Fruit fly (Drosophila melanogaster) whole organism, embryonic: ENCODE data around the gene Ada1-2.

Source experiments
- B-H1 ChIP-seq: fragments of 200-800 bp; sonication (Bioruptor generic); IDR thresholded peaks from 3 replicates; pipeline ENCODE4 v1.3.6; 2022; ENCODE audit warnings: missing biosample characterization, missing genetic modification characterization
- B-H2 ChIP-seq: fragments of 200-800 bp; sonication (Bioruptor generic); optimal IDR thresholded peaks from 2 replicates; lab custom pipeline; 2018; ENCODE audit warnings: missing biosample characterization, mild to moderate bottlenecking, missing genetic modification characterization
- BEAF-32 ChIP-seq: fragments of 200-800 bp; sonication (Bioruptor generic); optimal IDR thresholded peaks from 3 replicates; lab custom pipeline; 2017; ENCODE audit warnings: missing biosample characterization, missing genetic modification characterization, mild to moderate bottlenecking, moderate library complexity, missing genetic modification reagents
- CG10565 ChIP-seq: fragments of 200-800 bp; sonication (Bioruptor generic); optimal IDR thresholded peaks from 3 replicates; lab custom pipeline; 2016; ENCODE audit warnings: missing biosample characterization, mild to moderate bottlenecking, missing genetic modification characterization
- CG11723 ChIP-seq: fragments of 200-800 bp; sonication (Bioruptor generic); optimal IDR thresholded peaks from 2 replicates; lab custom pipeline; 2017; ENCODE audit warnings: missing biosample characterization, mild to moderate bottlenecking, missing genetic modification characterization
- CG1233 ChIP-seq: fragments of 200-800 bp; sonication (Bioruptor generic); optimal IDR thresholded peaks from 4 replicates; lab custom pipeline; 2018; ENCODE audit warnings: missing biosample characterization, mild to moderate bottlenecking, missing genetic modification characterization
- CG12391 ChIP-seq: fragments of 200-800 bp; sonication (Bioruptor generic); optimal IDR thresholded peaks from 3 replicates; lab custom pipeline; 2018; ENCODE audit warnings: missing biosample characterization, mild to moderate bottlenecking, missing genetic modification characterization, moderate library complexity
- CG13123 ChIP-seq: fragments of 200-800 bp; sonication (Bioruptor generic); optimal IDR thresholded peaks from 2 replicates; lab custom pipeline; 2016; ENCODE audit warnings: missing biosample characterization, missing genetic modification characterization
- CG15601 ChIP-seq: fragments of 200-800 bp; sonication (Bioruptor generic); optimal IDR thresholded peaks from 3 replicates; lab custom pipeline; 2019; ENCODE audit warnings: missing biosample characterization, mild to moderate bottlenecking, missing genetic modification characterization, moderate library complexity
- CG15696 ChIP-seq: fragments of 200-800 bp; sonication (Bioruptor generic); optimal IDR thresholded peaks from 2 replicates; lab custom pipeline; 2019; ENCODE audit warnings: missing biosample characterization, mild to moderate bottlenecking, missing genetic modification characterization, moderate library complexity
- CG1602 ChIP-seq: fragments of 200-800 bp; sonication (Bioruptor generic); optimal IDR thresholded peaks from 3 replicates; lab custom pipeline; 2016; ENCODE audit warnings: missing biosample characterization, missing genetic modification characterization
- CG1647 ChIP-seq: fragments of 200-800 bp; sonication (Bioruptor generic); optimal IDR thresholded peaks from 3 replicates; lab custom pipeline; 2016; ENCODE audit warnings: missing biosample characterization, missing genetic modification characterization
- CG17359 ChIP-seq: fragments of 200-800 bp; sonication (Bioruptor generic); optimal IDR thresholded peaks from 3 replicates; lab custom pipeline; 2018; ENCODE audit warnings: missing biosample characterization, mild to moderate bottlenecking, missing genetic modification characterization, moderate library complexity
- CG17361 ChIP-seq: fragments of 200-800 bp; sonication (Bioruptor generic); IDR thresholded peaks from 3 replicates; pipeline ENCODE4 v1.3.6; 2022; ENCODE audit warnings: missing biosample characterization, missing genetic modification characterization
- CG17802 ChIP-seq: fragments of 200-800 bp; sonication (Bioruptor generic); optimal IDR thresholded peaks from 2 replicates; lab custom pipeline; 2018; ENCODE audit warnings: missing biosample characterization, mild to moderate bottlenecking, missing genetic modification characterization, moderate library complexity
- CG18599 ChIP-seq: fragments of 200-800 bp; sonication (Bioruptor generic); optimal IDR thresholded peaks from 3 replicates; lab custom pipeline; 2017; ENCODE audit warnings: missing biosample characterization, missing genetic modification characterization, mild to moderate bottlenecking, moderate library complexity, missing genetic modification reagents
- CG2120 ChIP-seq: fragments of 200-800 bp; sonication (Bioruptor generic); optimal IDR thresholded peaks from 3 replicates; lab custom pipeline; 2016; ENCODE audit warnings: missing biosample characterization, missing genetic modification characterization
- CG2875 ChIP-seq: fragments of 200-800 bp; sonication (Bioruptor generic); optimal IDR thresholded peaks from 2 replicates; lab custom pipeline; 2017; ENCODE audit warnings: missing biosample characterization, mild to moderate bottlenecking, missing genetic modification characterization, missing genetic modification reagents
- CG31365 ChIP-seq: fragments of 200-800 bp; sonication (Bioruptor generic); optimal IDR thresholded peaks from 2 replicates; lab custom pipeline; 2018; ENCODE audit warnings: missing biosample characterization, mild to moderate bottlenecking, missing genetic modification characterization
- CG32767 ChIP-seq: fragments of 200-800 bp; sonication (Bioruptor generic); IDR thresholded peaks from 2 replicates; pipeline ENCODE4 v1.3.6; 2022; ENCODE audit warnings: missing biosample characterization, missing genetic modification characterization
- CG3847 ChIP-seq: fragments of 200-800 bp; sonication (Bioruptor generic); IDR thresholded peaks from 2 replicates; pipeline ENCODE4 v1.3.6; 2022; ENCODE audit warnings: missing biosample characterization, missing genetic modification characterization
- CG4282 ChIP-seq: fragments of 200-800 bp; sonication (Bioruptor generic); optimal IDR thresholded peaks from 2 replicates; lab custom pipeline; 2016; ENCODE audit warnings: missing biosample characterization, missing genetic modification characterization
- CG4328 ChIP-seq: fragments of 200-800 bp; sonication (Bioruptor generic); optimal IDR thresholded peaks from 3 replicates; lab custom pipeline; 2017; ENCODE audit warnings: missing biosample characterization, missing genetic modification reagents, missing genetic modification characterization
- CG4617 ChIP-seq: fragments of 200-800 bp; sonication (Bioruptor generic); optimal IDR thresholded peaks from 3 replicates; lab custom pipeline; 2016; ENCODE audit warnings: missing biosample characterization, missing genetic modification characterization, borderline replicate concordance
- CG6765 ChIP-seq: fragments of 200-800 bp; sonication (Bioruptor generic); optimal IDR thresholded peaks from 3 replicates; lab custom pipeline; 2017; ENCODE audit warnings: missing biosample characterization, mild to moderate bottlenecking, missing genetic modification characterization
- CG7928 ChIP-seq: fragments of 200-800 bp; sonication (Bioruptor generic); optimal IDR thresholded peaks from 2 replicates; lab custom pipeline; 2017; ENCODE audit warnings: missing biosample characterization, mild to moderate bottlenecking, missing genetic modification characterization
- CG8089 ChIP-seq: fragments of 200-800 bp; sonication (Bioruptor generic); optimal IDR thresholded peaks from 3 replicates; lab custom pipeline; 2016; ENCODE audit warnings: missing biosample characterization, missing genetic modification characterization
- CTCF ChIP-seq: fragments of 200-800 bp; sonication (Bioruptor generic); optimal IDR thresholded peaks from 2 replicates; lab custom pipeline; 2017; ENCODE audit warnings: missing biosample characterization, mild to moderate bottlenecking, missing genetic modification characterization, moderate library complexity
- Camta ChIP-seq: fragments of 200-800 bp; sonication (Bioruptor generic); optimal IDR thresholded peaks from 2 replicates; lab custom pipeline; 2016; ENCODE audit warnings: missing biosample characterization, missing genetic modification characterization
- Dref ChIP-seq: fragments of 200-800 bp; sonication (Bioruptor generic); IDR thresholded peaks from 2 replicates; pipeline ENCODE4 v1.3.6; 2022; ENCODE audit warnings: missing biosample characterization, missing genetic modification characterization
- Ets65A ChIP-seq: fragments of 200-800 bp; sonication (Bioruptor generic); peaks from one replicate; lab custom pipeline; 2016; ENCODE audit warnings: missing biosample characterization, missing genetic modification characterization
- Hr39 ChIP-seq: fragments of >200 bp; optimal IDR thresholded peaks from 2 replicates; lab custom pipeline; 2017
- Lhr ChIP-seq: fragments of 200-800 bp; sonication (Bioruptor generic); optimal IDR thresholded peaks from 3 replicates; lab custom pipeline; 2017; ENCODE audit warnings: mild to moderate bottlenecking, missing biosample characterization, missing genetic modification reagents, missing genetic modification characterization
- Lim3 ChIP-seq: fragments of 200-800 bp; sonication (Bioruptor generic); IDR thresholded peaks from 2 replicates; pipeline ENCODE4 v1.3.6; 2022; ENCODE audit warnings: missing biosample characterization, missing genetic modification characterization
- NFAT ChIP-seq: fragments of 200-800 bp; sonication (Bioruptor generic); IDR thresholded peaks from 2 replicates; pipeline ENCODE4 v1.3.6; 2022; ENCODE audit warnings: missing biosample characterization, missing genetic modification characterization
- NK7.1 ChIP-seq: fragments of 200-800 bp; sonication (Bioruptor generic); optimal IDR thresholded peaks from 3 replicates; lab custom pipeline; 2016; ENCODE audit warnings: missing biosample characterization, missing genetic modification characterization
- Pdp1 ChIP-seq, 2 experiments: fragments of 200-800 bp; sonication (Bioruptor generic); optimal IDR thresholded peaks; 3 replicates each; lab custom pipeline; 2016; ENCODE audit warnings: missing biosample characterization in 2 of 2, missing genetic modification characterization in 2 of 2, mild to moderate bottlenecking in 1 of 2, moderate library complexity in 1 of 2
- Rfx ChIP-seq: fragments of 200-800 bp; sonication (Bioruptor generic); IDR thresholded peaks from 2 replicates; pipeline ENCODE4 v1.3.6; 2022; ENCODE audit warnings: missing biosample characterization, missing genetic modification characterization
- az2 ChIP-seq: fragments of 200-800 bp; sonication (Bioruptor generic); optimal IDR thresholded peaks from 3 replicates; lab custom pipeline; 2016; ENCODE audit warnings: missing biosample characterization, missing genetic modification characterization
- chm ChIP-seq: fragments of 200-800 bp; sonication (Bioruptor generic); IDR thresholded peaks from 2 replicates; pipeline ENCODE4 v1.3.6; 2022; ENCODE audit warnings: missing biosample characterization, missing genetic modification characterization
- ci ChIP-seq: fragments of 200-800 bp; sonication (Bioruptor generic); IDR thresholded peaks from 3 replicates; pipeline ENCODE4 v1.3.6; 2022; ENCODE audit warnings: missing biosample characterization, missing genetic modification characterization
- crc ChIP-seq: fragments of 200-800 bp; sonication (Bioruptor generic); optimal IDR thresholded peaks from 2 replicates; lab custom pipeline; 2016; ENCODE audit warnings: missing biosample characterization, missing genetic modification characterization
- dimm ChIP-seq: fragments of 200-800 bp; sonication (Bioruptor generic); IDR thresholded peaks from 2 replicates; pipeline ENCODE4 v1.3.6; 2022; ENCODE audit warnings: missing biosample characterization, missing genetic modification characterization
- dm ChIP-seq: fragments of 200-800 bp; sonication (Bioruptor generic); optimal IDR thresholded peaks from 3 replicates; lab custom pipeline; 2016; ENCODE audit warnings: missing biosample characterization, missing genetic modification characterization
- fd64A ChIP-seq: fragments of 200-800 bp; sonication (Bioruptor generic); optimal IDR thresholded peaks from 3 replicates; lab custom pipeline; 2018; ENCODE audit warnings: missing biosample characterization, mild to moderate bottlenecking, missing genetic modification characterization
- jing ChIP-seq: fragments of 200-800 bp; sonication (Bioruptor generic); optimal IDR thresholded peaks from 2 replicates; lab custom pipeline; 2018; ENCODE audit warnings: missing biosample characterization, mild to moderate bottlenecking, missing genetic modification characterization
- jumu ChIP-seq: fragments of 200-800 bp; sonication (Bioruptor generic); optimal IDR thresholded peaks from 3 replicates; lab custom pipeline; 2016; ENCODE audit warnings: missing biosample characterization, missing genetic modification characterization
- kay ChIP-seq: fragments of 200-800 bp; sonication (Bioruptor generic); optimal IDR thresholded peaks from 2 replicates; lab custom pipeline; 2016; ENCODE audit warnings: missing biosample characterization, missing genetic modification characterization
- tup ChIP-seq: fragments of 200-800 bp; sonication (Bioruptor generic); optimal IDR thresholded peaks from 2 replicates; lab custom pipeline; 2016; ENCODE audit warnings: missing biosample characterization, mild to moderate bottlenecking, missing genetic modification characterization, moderate library complexity
- vnd ChIP-seq: fragments of 200-800 bp; sonication (Bioruptor generic); IDR thresholded peaks from 3 replicates; pipeline ENCODE4 v1.3.6; 2022; ENCODE audit warnings: missing biosample characterization, missing genetic modification characterization; ENCODE audit not compliant: partially characterized antibody
- zf30C ChIP-seq: fragments of 200-800 bp; sonication (Bioruptor generic); optimal IDR thresholded peaks from 3 replicates; lab custom pipeline; 2018; ENCODE audit warnings: missing biosample characterization, mild to moderate bottlenecking, missing genetic modification characterization
- zfh1 ChIP-seq: fragments of 200-800 bp; sonication (Bioruptor generic); IDR thresholded peaks from 3 replicates; pipeline ENCODE4 v1.3.6; 2022; ENCODE audit warnings: missing biosample characterization, missing genetic modification characterization

Gene Ada1-2

DNA sequence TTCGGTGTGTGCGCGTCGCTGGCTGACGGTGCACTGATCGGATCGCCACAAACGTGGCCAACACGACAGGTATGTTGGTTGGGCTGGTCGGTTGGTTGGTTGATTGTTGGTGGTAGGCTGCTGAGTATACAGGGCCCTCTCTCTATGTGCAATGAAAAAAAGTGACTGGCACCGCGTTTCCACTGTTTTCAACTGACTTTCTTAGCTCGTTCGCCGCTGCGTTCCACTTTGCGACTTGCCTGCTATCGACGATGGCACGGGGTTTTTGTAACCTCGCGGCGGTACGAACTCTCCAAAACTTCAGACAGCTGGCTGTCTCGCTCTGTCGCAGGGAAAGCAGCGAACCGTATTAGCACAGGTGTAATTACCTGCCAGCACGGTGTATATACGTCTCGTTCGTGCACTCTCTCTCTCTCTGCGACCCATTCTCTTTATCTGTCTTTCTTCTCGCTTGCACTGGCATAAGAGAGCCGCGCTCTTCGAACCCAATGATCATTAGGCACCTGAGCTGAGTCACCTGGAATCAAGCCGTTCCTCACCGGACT, 21.8 kb upstream of the Ada1-2 start (continued):
- no peak for TF ChIP-seq jing (GFP tag; lab: Kevin White, UChicago)
- TF ChIP-seq tup: no peak
- peak; percentile 56; the same call in 1 of the 3 replicates for TF ChIP-seq zfh1 (GFP tag; lab: Robert Waterston, UW)
- TF ChIP-seq chm (GFP tag; lab: Robert Waterston, UW): peak; percentile 65
- no peak for TF ChIP-seq Lhr
- peak; percentile 24 to 28 for TF ChIP-seq Pdp1 (GFP tag; optimal IDR thresholded peaks at IDR 0.05; lab: Kevin White, UChicago)
- no peak for TF ChIP-seq dimm
- no peak for TF ChIP-seq CG31365
- TF ChIP-seq zf30C: no peak
- no peak for TF ChIP-seq vnd (GFP tag; lab: Robert Waterston, UW)
- no peak for TF ChIP-seq jumu (GFP tag; lab: Kevin White, UChicago)
- TF ChIP-seq Dref (GFP tag; lab: Robert Waterston, UW): no peak
- TF ChIP-seq B-H2 (GFP tag; lab: Kevin White, UChicago): no peak
- peak; percentile 28 for TF ChIP-seq dm (GFP tag; lab: Kevin White, UChicago)
- no peak for TF ChIP-seq CG1233 (GFP tag; lab: Kevin White, UChicago)
- TF ChIP-seq Rfx: peak; percentile 53
- no peak for TF ChIP-seq CG8089 (GFP tag; lab: Kevin White, UChicago)
- no peak for TF ChIP-seq CG13123 (GFP tag; lab: Kevin White, UChicago)
- no peak for TF ChIP-seq CG15696 (tag; lab: Kevin White, UChicago)
- TF ChIP-seq CG17802 (tag; lab: Kevin White, UChicago): no peak
- TF ChIP-seq CG17359 (tag; lab: Kevin White, UChicago): peak; percentile 3
- peak; percentile 45 for TF ChIP-seq kay (GFP tag; lab: Kevin White, UChicago)
- TF ChIP-seq CG3847 (GFP tag; lab: Robert Waterston, UW): no peak
- peak; percentile 77; the same call in 2 of the 3 replicates for TF ChIP-seq ci
- TF ChIP-seq NK7.1: no peak
- TF ChIP-seq CG12391: no peak
- no peak for TF ChIP-seq Lim3 (GFP tag; lab: Robert Waterston, UW)
- peak; percentile 11 for TF ChIP-seq Camta (GFP tag; lab: Kevin White, UChicago)
- no peak for TF ChIP-seq CG11723
- TF ChIP-seq CG10565 (GFP tag; lab: Kevin White, UChicago): no peak
- no peak for TF ChIP-seq B-H1
- TF ChIP-seq CG18599 (GFP tag; lab: Kevin White, UChicago): peak; percentile 40
- peak; percentile 61 for TF ChIP-seq CG15601 (tag; lab: Kevin White, UChicago)
- TF ChIP-seq crc (GFP tag; lab: Kevin White, UChicago): no peak
- no peak for TF ChIP-seq Hr39
- peak; percentile 58 for TF ChIP-seq CG1647
- TF ChIP-seq CG17361 (GFP tag; lab: Robert Waterston, UW): no peak
- TF ChIP-seq CG2120: no peak
- no peak for TF ChIP-seq CG4328
- TF ChIP-seq BEAF-32 (GFP tag; lab: Kevin White, UChicago): no peak
- no peak for TF ChIP-seq CG7928
- TF ChIP-seq CTCF (GFP tag; lab: Kevin White, UChicago): no peak
- no peak for TF ChIP-seq CG4617 (GFP tag; lab: Kevin White, UChicago)
- TF ChIP-seq fd64A (GFP tag; lab: Kevin White, UChicago): no peak
- TF ChIP-seq CG6765 (GFP tag; lab: Kevin White, UChicago): no peak
- no peak for TF ChIP-seq CG32767 (GFP tag; lab: Robert Waterston, UW)
- no peak for TF ChIP-seq CG1602 (GFP tag; lab: Kevin White, UChicago)
- TF ChIP-seq Ets65A (GFP tag; lab: Kevin White, UChicago): no peak
- TF ChIP-seq NFAT (GFP tag; lab: Robert Waterston, UW): 0 out of 2 replicates have a peak, but pooled peaks have one; percentile 21
- TF ChIP-seq CG2875 (GFP tag; lab: Kevin White, UChicago): no peak
- TF ChIP-seq CG4282: no peak
- no peak for TF ChIP-seq az2
